Worm (Caenorhabditis elegans) whole organism, L2 larva: ENCODE measurements around the gene ttm-1.
A peak's percentile ranks its signal among the peaks of the same experiment; 100 is the strongest.

Source experiments
- F13H6.1 ChIP-seq: sonication (generic microtip); optimal IDR thresholded peaks from 2 replicates; lab custom pipeline; 2016; ENCODE audit warnings: missing genetic modification characterization, missing compliant biosample characterization
- R02D3.7 ChIP-seq: fragments of 150-350 bp; optimal IDR thresholded peaks from 2 replicates; lab custom pipeline; 2014; ENCODE audit warnings: missing biosample characterization, missing genetic modification characterization
- Y55F3AM.14 ChIP-seq: fragments of 200-800 bp; sonication (Bioruptor generic); optimal IDR thresholded peaks from 2 replicates; lab custom pipeline; 2018; ENCODE audit warnings: mild to moderate bottlenecking, missing genetic modification characterization, missing compliant biosample characterization
- ZK546.5 ChIP-seq: sonication (generic microtip); optimal IDR thresholded peaks from 2 replicates; lab custom pipeline; 2017; ENCODE audit warnings: missing biosample characterization, missing genetic modification characterization
- ama-1 ChIP-seq: fragments of 150-350 bp; optimal IDR thresholded peaks from 2 replicates; lab custom pipeline; 2018; ENCODE audit warnings: inconsistent platforms
- blmp-1 ChIP-seq: sonication (generic microtip); optimal IDR thresholded peaks from 2 replicates; lab custom pipeline; 2017; ENCODE audit warnings: missing genetic modification characterization, mild to moderate bottlenecking, missing compliant biosample characterization, antibody characterized with exemption, moderate library complexity; ENCODE audit not compliant: insufficient read depth
- ceh-82 ChIP-seq: fragments of 150-350 bp; optimal IDR thresholded peaks from 2 replicates; lab custom pipeline; 2014; ENCODE audit warnings: missing biosample characterization, missing genetic modification characterization
- dmd-4 ChIP-seq: sonication (generic microtip); optimal IDR thresholded peaks from 2 replicates; lab custom pipeline; 2017; ENCODE audit warnings: missing biosample characterization, missing genetic modification characterization
- elt-3 ChIP-seq: sonication (generic microtip); optimal IDR thresholded peaks from 2 replicates; lab custom pipeline; 2017; ENCODE audit warnings: missing biosample characterization, missing genetic modification characterization
- lin-11 ChIP-seq: fragments of 150-350 bp; sonication (generic microtip); optimal IDR thresholded peaks from 2 replicates; lab custom pipeline; 2014; ENCODE audit warnings: missing biosample characterization, missing genetic modification characterization, inconsistent platforms, mixed read lengths
- lin-13 ChIP-seq: fragments of 150-350 bp; optimal IDR thresholded peaks from 2 replicates; lab custom pipeline; 2014; ENCODE audit warnings: missing biosample characterization, missing genetic modification reagents, missing genetic modification characterization
- lin-39 ChIP-seq: fragments of 150-350 bp; optimal IDR thresholded peaks from 2 replicates; lab custom pipeline; 2014; ENCODE audit warnings: missing biosample characterization, missing genetic modification reagents, missing genetic modification characterization
- lsy-2 ChIP-seq, 2 experiments: fragments of 150-350 bp in 1 of 2; sonication (generic microtip) in 1 of 2; optimal IDR thresholded peaks; 2 replicates each; lab custom pipeline; 2014 to 2017; ENCODE audit warnings: missing biosample characterization in 2 of 2, missing genetic modification characterization in 2 of 2
- mab-5 ChIP-seq: fragments of 150-350 bp; optimal IDR thresholded peaks from 2 replicates; lab custom pipeline; 2014; ENCODE audit warnings: missing biosample characterization, missing genetic modification characterization
- mdl-1 ChIP-seq, 2 experiments: fragments of 150-350 bp in 1 of 2; sonication (generic microtip) in 1 of 2; optimal IDR thresholded peaks; 2 replicates each; lab custom pipeline; 2017; ENCODE audit warnings: missing biosample characterization in 2 of 2, missing genetic modification characterization in 2 of 2
- nhr-10 ChIP-seq: sonication (generic microtip); optimal IDR thresholded peaks from 2 replicates; lab custom pipeline; 2017; ENCODE audit warnings: missing biosample characterization, missing genetic modification characterization
- nhr-11 ChIP-seq: fragments of 150-350 bp; optimal IDR thresholded peaks from 2 replicates; lab custom pipeline; 2014; ENCODE audit warnings: missing biosample characterization, missing genetic modification characterization
- nhr-12 ChIP-seq: fragments of 150-350 bp; optimal IDR thresholded peaks from 2 replicates; lab custom pipeline; 2014; ENCODE audit warnings: missing biosample characterization, missing genetic modification characterization
- nhr-129 ChIP-seq: fragments of 150-350 bp; optimal IDR thresholded peaks from 2 replicates; lab custom pipeline; 2014; ENCODE audit warnings: missing biosample characterization, missing genetic modification characterization
- nhr-21 ChIP-seq: fragments of 150-350 bp; optimal IDR thresholded peaks from 2 replicates; lab custom pipeline; 2014; ENCODE audit warnings: missing biosample characterization, missing genetic modification characterization
- nhr-23 ChIP-seq: fragments of 150-350 bp; optimal IDR thresholded peaks from 2 replicates; lab custom pipeline; 2014; ENCODE audit warnings: missing biosample characterization, missing genetic modification reagents, missing genetic modification characterization
- nhr-25 ChIP-seq: fragments of 150-350 bp; sonication (generic microtip); optimal IDR thresholded peaks from 3 replicates; lab custom pipeline; 2014; ENCODE audit warnings: missing biosample characterization, missing genetic modification characterization
- nhr-6 ChIP-seq: fragments of 150-350 bp; optimal IDR thresholded peaks from 2 replicates; lab custom pipeline; 2014; ENCODE audit warnings: missing biosample characterization, missing genetic modification characterization
- nhr-77 ChIP-seq: fragments of 150-350 bp; optimal IDR thresholded peaks from 2 replicates; lab custom pipeline; 2014; ENCODE audit warnings: missing biosample characterization, missing genetic modification characterization
- peb-1 ChIP-seq: fragments of 150-350 bp; optimal IDR thresholded peaks from 2 replicates; lab custom pipeline; 2014; ENCODE audit warnings: missing biosample characterization, missing genetic modification characterization
- sem-4 ChIP-seq: fragments of 150-350 bp; optimal IDR thresholded peaks from 2 replicates; lab custom pipeline; 2014; ENCODE audit warnings: missing biosample characterization, missing genetic modification reagents, missing genetic modification characterization
- sma-3 ChIP-seq: sonication (generic microtip); optimal IDR thresholded peaks from 2 replicates; lab custom pipeline; 2016; ENCODE audit warnings: missing genetic modification reagents, missing genetic modification characterization, missing compliant biosample characterization
- sma-9 ChIP-seq, 2 experiments: fragments of 150-350 bp in 1 of 2; sonication (generic microtip) in 1 of 2; optimal IDR thresholded peaks; 2 replicates each; lab custom pipeline; 2014 to 2016; ENCODE audit warnings: missing genetic modification characterization in 2 of 2, mild to moderate bottlenecking in 1 of 2, missing biosample characterization in 1 of 2, missing compliant biosample characterization in 1 of 2, missing genetic modification reagents in 1 of 2, moderate library complexity in 1 of 2
- snpc-4 ChIP-seq: fragments of 150-350 bp; optimal IDR thresholded peaks from 2 replicates; lab custom pipeline; 2014; ENCODE audit warnings: missing biosample characterization, missing genetic modification characterization
- unc-55 ChIP-seq: fragments of 150-350 bp; sonication (generic microtip); optimal IDR thresholded peaks from 3 replicates; lab custom pipeline; 2014; ENCODE audit warnings: missing biosample characterization, missing genetic modification reagents, missing genetic modification characterization
- unc-62 ChIP-seq: fragments of 150-350 bp; optimal IDR thresholded peaks from 2 replicates; lab custom pipeline; 2014; ENCODE audit warnings: missing biosample characterization, missing genetic modification reagents, missing genetic modification characterization
- zag-1 ChIP-seq: fragments of 150-350 bp; optimal IDR thresholded peaks from 2 replicates; lab custom pipeline; 2014; ENCODE audit warnings: missing biosample characterization, missing genetic modification characterization
- ztf-1 ChIP-seq: fragments of 200-800 bp; sonication (Bioruptor generic); conservative IDR thresholded peaks from 2 replicates; pipeline ENCODE4 v1.3.6; 2022; ENCODE audit warnings: missing genetic modification characterization, missing compliant biosample characterization
- ztf-4 ChIP-seq: fragments of 150-350 bp; optimal IDR thresholded peaks from 2 replicates; lab custom pipeline; 2014; ENCODE audit warnings: missing biosample characterization, missing genetic modification characterization

ttm-1 gene

ce11 chrIII:12951362-12952228 is 15.2 kb downstream of the ttm-1 start, which contains the start of gene Y39E4A.1:
Gene Y39E4A.1, plus strand, starts transcription at chrIII:12951412.
- TF ChIP-seq elt-3 (tag; lab: Kevin White, UChicago) (no peak), nhr-23 (tag; lab: Kevin White, UChicago) (no peak), Y55F3AM.14 (no peak), lin-39 (tag; lab: Kevin White, UChicago) (no peak), lin-13 (GFP tag; lab: Kevin White, UChicago) (no peak), nhr-6 (tag; lab: Kevin White, UChicago) (no peak), lsy-2 (tag; optimal IDR thresholded peaks at IDR 0.05; lab: Kevin White, UChicago) (no peak), ceh-82 (tag; lab: Kevin White, UChicago) (no peak), nhr-129 (tag; lab: Kevin White, UChicago) (no peak), ztf-4 (no peak), dmd-4 (tag; lab: Kevin White, UChicago) (no peak), sma-3 (GFP tag; lab: Kevin White, UChicago) (no peak), R02D3.7 (tag; lab: Kevin White, UChicago) (no peak), nhr-12 (no peak), ama-1 (lab: Kevin White, UChicago) (no peak), ztf-1 (GFP tag; lab: Robert Waterston, UW) (no peak), F13H6.1 (tag; lab: Kevin White, UChicago) (no peak), nhr-11 (tag; lab: Kevin White, UChicago) (no peak), zag-1 (no peak)
- TF ChIP-seq, all 48 proteins: peak for 0

DNA sequence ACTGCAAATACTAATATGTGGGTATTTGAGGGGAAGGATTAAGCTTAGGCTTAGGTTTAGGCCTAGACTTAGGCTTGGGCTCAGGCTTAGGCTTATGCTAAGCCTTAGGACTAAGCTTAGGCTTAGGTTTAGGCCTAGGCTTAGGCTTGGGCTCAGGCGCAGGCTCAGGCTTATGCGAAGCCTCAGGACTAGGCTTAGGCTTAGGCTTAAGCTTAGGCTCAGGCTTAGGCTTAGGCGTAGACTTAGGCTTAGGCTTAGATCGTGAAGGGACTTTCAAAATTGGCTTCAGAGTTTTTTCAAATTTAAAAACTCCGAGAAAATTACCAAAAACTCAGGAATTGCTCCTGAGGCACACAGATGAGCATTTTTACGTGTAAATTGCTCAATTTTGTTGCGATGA is 21.7 kb downstream of the ttm-1 start:
- no peak for TF ChIP-seq unc-62
- TF ChIP-seq, all 48 proteins: peak for 0

- TF ChIP-seq nhr-12 (no peak), ZK546.5 (tag; lab: Kevin White, UChicago) (no peak), ama-1 (lab: Kevin White, UChicago) (no peak), mab-5 (tag; lab: Kevin White, UChicago) (no peak), sma-9 (GFP tag; optimal IDR thresholded peaks at IDR 0.05; lab: Kevin White, UChicago) (no peak), sma-9 (tag; optimal IDR thresholded peaks at IDR 0.05; lab: Kevin White, UChicago) (no peak), nhr-23 (tag; lab: Kevin White, UChicago) (no peak), nhr-25 (tag; lab: Kevin White, UChicago) (no peak), lin-11 (tag; lab: Kevin White, UChicago) (no peak), nhr-10 (tag; lab: Kevin White, UChicago) (no peak), blmp-1 (tag; lab: Kevin White, UChicago) (no peak), nhr-6 (tag; lab: Kevin White, UChicago) (no peak), peb-1 (tag; lab: Kevin White, UChicago) (no peak), Y55F3AM.14 (no peak), sem-4 (no peak), nhr-21 (no peak), snpc-4 (tag; lab: Kevin White, UChicago) (no peak), nhr-11 (tag; lab: Kevin White, UChicago) (no peak)
- TF ChIP-seq, all 48 proteins: peak for 0
Measured at ce11 chrIII:12944064-12944463, 22.7 kb downstream of the ttm-1 start.

ce11 chrIII:12942307-12942706 is 24.5 kb downstream of the ttm-1 start, which contains the start of gene unc-25:
Gene unc-25, plus strand, starts transcription at chrIII:12942651.
- TF ChIP-seq lin-11 (tag; lab: Kevin White, UChicago) (no peak), lsy-2 (tag; optimal IDR thresholded peaks at IDR 0.05; lab: Kevin White, UChicago) (peak in 1 of 2 experiments; percentile 20), lin-39 (tag; lab: Kevin White, UChicago) (no peak), F13H6.1 (tag; lab: Kevin White, UChicago) (peak; percentile 0), mdl-1 (tag; optimal IDR thresholded peaks at IDR 0.05; lab: Kevin White, UChicago) (no peak), sma-9 (GFP tag; optimal IDR thresholded peaks at IDR 0.05; lab: Kevin White, UChicago) (no peak), sma-9 (tag; optimal IDR thresholded peaks at IDR 0.05; lab: Kevin White, UChicago) (no peak), mab-5 (tag; lab: Kevin White, UChicago) (peak; percentile 73), unc-55 (GFP tag; lab: Kevin White, UChicago) (peak; percentile 57), nhr-77 (tag; lab: Kevin White, UChicago) (no peak), ztf-1 (GFP tag; lab: Robert Waterston, UW) (0 out of 2 replicates have a peak, but pooled peaks have one; percentile 22), Y55F3AM.14 (peak; percentile 73), nhr-21 (no peak)
- TF ChIP-seq, all 48 proteins: peak for 6
